Fruit fly (Drosophila melanogaster) whole organism, embryonic: ENCODE measurements around the gene Nup153.

Source experiments
- Abd-B ChIP-seq: fragments of 200-800 bp; sonication (Bioruptor generic); optimal IDR thresholded peaks from 2 replicates; lab custom pipeline; 2018; ENCODE audit warnings: missing biosample characterization, mild to moderate bottlenecking, missing genetic modification characterization, moderate library complexity
- Adf1 ChIP-seq: fragments of 200-800 bp; sonication (Bioruptor generic); IDR thresholded peaks from 2 replicates; pipeline ENCODE4 v1.3.6; 2022; ENCODE audit warnings: missing biosample characterization, missing genetic modification characterization
- Asciz ChIP-seq: fragments of 200-800 bp; sonication (Bioruptor generic); optimal IDR thresholded peaks from 2 replicates; lab custom pipeline; 2017; ENCODE audit warnings: missing biosample characterization, mild to moderate bottlenecking, missing genetic modification characterization, missing genetic modification reagents
- CG1024 ChIP-seq: fragments of 200-800 bp; sonication (Bioruptor generic); IDR thresholded peaks from 2 replicates; pipeline ENCODE4 v1.3.6; 2022; ENCODE audit warnings: missing biosample characterization, missing genetic modification characterization
- CG10274 ChIP-seq: fragments of 200-800 bp; sonication (Bioruptor generic); optimal IDR thresholded peaks from 3 replicates; lab custom pipeline; 2017; ENCODE audit warnings: missing biosample characterization, mild to moderate bottlenecking, missing genetic modification characterization
- CG10462 ChIP-seq: fragments of 200-800 bp; sonication (Bioruptor generic); optimal IDR thresholded peaks from 2 replicates; lab custom pipeline; 2016; ENCODE audit warnings: missing biosample characterization, missing genetic modification characterization
- CG10565 ChIP-seq: fragments of 200-800 bp; sonication (Bioruptor generic); optimal IDR thresholded peaks from 3 replicates; lab custom pipeline; 2016; ENCODE audit warnings: missing biosample characterization, mild to moderate bottlenecking, missing genetic modification characterization
- CG11247 ChIP-seq: fragments of 200-800 bp; sonication (Bioruptor generic); IDR thresholded peaks from 2 replicates; pipeline ENCODE4 v1.3.6; 2022; ENCODE audit warnings: missing biosample characterization, missing genetic modification characterization
- CG11695 ChIP-seq: fragments of 200-800 bp; sonication (Bioruptor generic); IDR thresholded peaks from 3 replicates; pipeline ENCODE4 v1.3.6; 2022; ENCODE audit warnings: missing biosample characterization, missing genetic modification characterization
- CG12071 ChIP-seq: fragments of 200-800 bp; sonication (Bioruptor generic); optimal IDR thresholded peaks from 3 replicates; lab custom pipeline; 2018; ENCODE audit warnings: missing biosample characterization, mild to moderate bottlenecking, missing genetic modification characterization
- CG13424 ChIP-seq: fragments of 200-800 bp; sonication (Bioruptor generic); optimal IDR thresholded peaks from 2 replicates; lab custom pipeline; 2019; ENCODE audit warnings: missing biosample characterization, mild to moderate bottlenecking, missing genetic modification characterization, moderate library complexity
- CG1647 ChIP-seq: fragments of 200-800 bp; sonication (Bioruptor generic); optimal IDR thresholded peaks from 3 replicates; lab custom pipeline; 2016; ENCODE audit warnings: missing biosample characterization, missing genetic modification characterization
- CG18619 ChIP-seq: fragments of 200-800 bp; sonication (Bioruptor generic); optimal IDR thresholded peaks from 3 replicates; lab custom pipeline; 2017; ENCODE audit warnings: missing biosample characterization, mild to moderate bottlenecking, missing genetic modification characterization
- CG2678 ChIP-seq: fragments of 200-800 bp; sonication (Bioruptor generic); optimal IDR thresholded peaks from 3 replicates; lab custom pipeline; 2019; ENCODE audit warnings: missing biosample characterization, mild to moderate bottlenecking, missing genetic modification characterization, moderate library complexity
- CG30431 ChIP-seq: fragments of 200-800 bp; sonication (Bioruptor generic); optimal IDR thresholded peaks from 2 replicates; lab custom pipeline; 2017; ENCODE audit warnings: missing biosample characterization, missing genetic modification characterization
- CG33213 ChIP-seq: fragments of 200-800 bp; sonication (Bioruptor generic); optimal IDR thresholded peaks from 3 replicates; lab custom pipeline; 2016; ENCODE audit warnings: missing biosample characterization, missing genetic modification characterization
- CG3407 ChIP-seq: fragments of 200-800 bp; sonication (Bioruptor generic); optimal IDR thresholded peaks from 2 replicates; lab custom pipeline; 2018; ENCODE audit warnings: missing biosample characterization, mild to moderate bottlenecking, missing genetic modification characterization
- CG3847 ChIP-seq: fragments of 200-800 bp; sonication (Bioruptor generic); IDR thresholded peaks from 2 replicates; pipeline ENCODE4 v1.3.6; 2022; ENCODE audit warnings: missing biosample characterization, missing genetic modification characterization
- CG4282 ChIP-seq: fragments of 200-800 bp; sonication (Bioruptor generic); optimal IDR thresholded peaks from 2 replicates; lab custom pipeline; 2016; ENCODE audit warnings: missing biosample characterization, missing genetic modification characterization
- CG4617 ChIP-seq: fragments of 200-800 bp; sonication (Bioruptor generic); optimal IDR thresholded peaks from 3 replicates; lab custom pipeline; 2016; ENCODE audit warnings: missing biosample characterization, missing genetic modification characterization, borderline replicate concordance
- CG6765 ChIP-seq: fragments of 200-800 bp; sonication (Bioruptor generic); optimal IDR thresholded peaks from 3 replicates; lab custom pipeline; 2017; ENCODE audit warnings: missing biosample characterization, mild to moderate bottlenecking, missing genetic modification characterization
- Chrac-16 ChIP-seq: fragments of 200-800 bp; sonication (Bioruptor generic); optimal IDR thresholded peaks from 3 replicates; lab custom pipeline; 2016; ENCODE audit warnings: missing biosample characterization, missing genetic modification characterization
- CoRest ChIP-seq: fragments of 200-800 bp; sonication (Bioruptor generic); optimal IDR thresholded peaks from 3 replicates; lab custom pipeline; 2018; ENCODE audit warnings: missing biosample characterization, mild to moderate bottlenecking, missing genetic modification characterization, moderate library complexity
- D ChIP-seq, 2 experiments: fragments of 200-800 bp in 1 of 2; fragments of >200 bp in 1 of 2; sonication (Bioruptor generic) in 1 of 2; optimal IDR thresholded peaks; 2 replicates in 1 of 2; 3 replicates in 1 of 2; lab custom pipeline; 2017; ENCODE audit warnings: mild to moderate bottlenecking in 1 of 2, missing biosample characterization in 1 of 2, missing genetic modification characterization in 1 of 2, missing genetic modification reagents in 1 of 2
- Eip74EF ChIP-seq, 2 experiments: fragments of 200-800 bp in 1 of 2; fragments of >200 bp in 1 of 2; sonication (Bioruptor generic) in 1 of 2; optimal IDR thresholded peaks; 2 replicates each; lab custom pipeline; 2017 to 2019; ENCODE audit warnings: missing biosample characterization in 2 of 2, missing genetic modification characterization in 2 of 2, mild to moderate bottlenecking in 1 of 2, moderate library complexity in 1 of 2
- Ets97D ChIP-seq: fragments of 200-800 bp; sonication (Bioruptor generic); optimal IDR thresholded peaks from 3 replicates; lab custom pipeline; 2016; ENCODE audit warnings: missing biosample characterization, missing genetic modification characterization
- Fer2 ChIP-seq: fragments of 200-800 bp; sonication (Bioruptor generic); optimal IDR thresholded peaks from 2 replicates; lab custom pipeline; 2018; ENCODE audit warnings: missing biosample characterization, mild to moderate bottlenecking, missing genetic modification characterization, moderate library complexity
- Hr51 ChIP-seq, 2 experiments: fragments of 200-800 bp; sonication (Bioruptor generic); optimal IDR thresholded peaks; 2 replicates in 1 of 2; 3 replicates in 1 of 2; lab custom pipeline; 2016 to 2018; ENCODE audit warnings: missing biosample characterization in 2 of 2, missing genetic modification characterization in 2 of 2, mild to moderate bottlenecking in 1 of 2, moderate library complexity in 1 of 2
- MBD-R2 ChIP-seq: fragments of 200-800 bp; sonication (Bioruptor generic); IDR thresholded peaks from 2 replicates; pipeline ENCODE4 v1.3.6; 2022; ENCODE audit warnings: missing biosample characterization, missing genetic modification characterization
- Meics ChIP-seq: fragments of 200-800 bp; sonication (Bioruptor generic); optimal IDR thresholded peaks from 2 replicates; lab custom pipeline; 2017; ENCODE audit warnings: missing biosample characterization, mild to moderate bottlenecking, missing genetic modification characterization
- NK7.1 ChIP-seq: fragments of 200-800 bp; sonication (Bioruptor generic); optimal IDR thresholded peaks from 3 replicates; lab custom pipeline; 2016; ENCODE audit warnings: missing biosample characterization, missing genetic modification characterization
- Pdp1 ChIP-seq, 2 experiments: fragments of 200-800 bp; sonication (Bioruptor generic); optimal IDR thresholded peaks; 3 replicates each; lab custom pipeline; 2016; ENCODE audit warnings: missing biosample characterization in 2 of 2, missing genetic modification characterization in 2 of 2, mild to moderate bottlenecking in 1 of 2, moderate library complexity in 1 of 2
- Sox102F ChIP-seq: fragments of 200-800 bp; sonication (Bioruptor generic); optimal IDR thresholded peaks from 2 replicates; lab custom pipeline; 2018; ENCODE audit warnings: missing biosample characterization, mild to moderate bottlenecking, missing genetic modification characterization, moderate library complexity
- abd-A ChIP-seq: fragments of 200-800 bp; sonication (Bioruptor generic); optimal IDR thresholded peaks from 3 replicates; lab custom pipeline; 2019; ENCODE audit warnings: missing biosample characterization, mild to moderate bottlenecking, missing genetic modification characterization, moderate library complexity
- amos ChIP-seq: fragments of 200-800 bp; sonication (Bioruptor generic); IDR thresholded peaks from 2 replicates; pipeline ENCODE4 v1.3.6; 2022; ENCODE audit warnings: missing biosample characterization, missing genetic modification characterization; ENCODE audit not compliant: partially characterized antibody
- ap ChIP-seq: fragments of 200-800 bp; sonication (Bioruptor generic); IDR thresholded peaks from 2 replicates; pipeline ENCODE4 v1.3.6; 2022; ENCODE audit warnings: missing biosample characterization, missing genetic modification characterization
- cato ChIP-seq: fragments of 200-800 bp; sonication (Bioruptor generic); optimal IDR thresholded peaks from 2 replicates; lab custom pipeline; 2016; ENCODE audit warnings: missing biosample characterization, missing genetic modification characterization, borderline replicate concordance
- dan ChIP-seq: fragments of 200-800 bp; sonication (Bioruptor generic); IDR thresholded peaks from 2 replicates; pipeline ENCODE4 v1.3.6; 2022; ENCODE audit warnings: missing biosample characterization, missing genetic modification characterization
- danr ChIP-seq: fragments of 200-800 bp; sonication (Bioruptor generic); IDR thresholded peaks from 2 replicates; pipeline ENCODE4 v1.3.6; 2022; ENCODE audit warnings: missing biosample characterization, missing genetic modification characterization
- dmrt11E ChIP-seq: fragments of 200-800 bp; sonication (Bioruptor generic); optimal IDR thresholded peaks from 3 replicates; lab custom pipeline; 2018; ENCODE audit warnings: missing biosample characterization, mild to moderate bottlenecking, missing genetic modification characterization, moderate library complexity
- fru ChIP-seq: fragments of >200 bp; optimal IDR thresholded peaks from 2 replicates; lab custom pipeline; 2017
- kni ChIP-seq: fragments of 200-800 bp; sonication (Bioruptor generic); optimal IDR thresholded peaks from 3 replicates; lab custom pipeline; 2017; ENCODE audit warnings: mild to moderate bottlenecking, missing biosample characterization, missing genetic modification reagents, missing genetic modification characterization
- lab ChIP-seq: fragments of 200-800 bp; sonication (Bioruptor generic); optimal IDR thresholded peaks from 3 replicates; lab custom pipeline; 2017; ENCODE audit warnings: missing biosample characterization, missing genetic modification characterization, mild to moderate bottlenecking, moderate library complexity, missing genetic modification reagents
- odd ChIP-seq: fragments of 200-800 bp; sonication (Bioruptor generic); optimal IDR thresholded peaks from 2 replicates; lab custom pipeline; 2017; ENCODE audit warnings: missing biosample characterization, mild to moderate bottlenecking, missing genetic modification characterization
- peb ChIP-seq: fragments of 200-800 bp; sonication (Bioruptor generic); IDR thresholded peaks from 2 replicates; pipeline ENCODE4 v1.3.6; 2022; ENCODE audit warnings: missing biosample characterization, missing genetic modification characterization
- pfk ChIP-seq: fragments of 200-800 bp; sonication (Bioruptor generic); optimal IDR thresholded peaks from 2 replicates; lab custom pipeline; 2018; ENCODE audit warnings: missing biosample characterization, mild to moderate bottlenecking, missing genetic modification characterization, moderate library complexity
- pita ChIP-seq: fragments of 200-800 bp; sonication (Bioruptor generic); optimal IDR thresholded peaks from 2 replicates; lab custom pipeline; 2017; ENCODE audit warnings: missing biosample characterization, mild to moderate bottlenecking, missing genetic modification characterization
- pros ChIP-seq: fragments of 200-800 bp; sonication (Bioruptor generic); optimal IDR thresholded peaks from 3 replicates; lab custom pipeline; 2019; ENCODE audit warnings: missing biosample characterization, mild to moderate bottlenecking, missing genetic modification characterization, moderate library complexity
- trh ChIP-seq: fragments of 200-800 bp; sonication (Bioruptor generic); optimal IDR thresholded peaks from 2 replicates; lab custom pipeline; 2016; ENCODE audit warnings: missing biosample characterization, missing genetic modification characterization
- unc-4 ChIP-seq: fragments of 200-800 bp; sonication (Bioruptor generic); IDR thresholded peaks from 2 replicates; pipeline ENCODE4 v1.3.6; 2022; ENCODE audit warnings: missing biosample characterization, missing genetic modification characterization; ENCODE audit not compliant: partially characterized antibody
- wdn ChIP-seq: fragments of 200-800 bp; sonication (Bioruptor generic); IDR thresholded peaks from 2 replicates; pipeline ENCODE4 v1.3.6; 2022; ENCODE audit warnings: missing biosample characterization, missing genetic modification characterization

Gene Nup153

DNA sequence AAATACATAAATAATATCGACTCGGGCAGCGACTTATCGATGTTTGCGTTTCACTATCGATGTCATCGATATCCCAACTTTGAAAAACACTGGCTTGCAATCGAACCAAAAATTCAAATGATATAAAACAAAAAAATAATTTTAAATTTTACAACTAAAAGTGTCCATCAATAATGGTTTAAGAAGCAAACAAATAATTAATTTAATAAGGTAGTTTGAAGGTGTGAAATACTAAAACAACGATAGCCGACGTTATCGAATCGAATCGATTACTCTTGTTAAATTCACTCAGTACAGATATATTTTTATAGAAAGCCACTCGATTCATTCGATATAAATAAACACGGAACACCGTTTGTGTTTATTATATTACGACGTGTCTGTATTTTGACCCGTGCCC lies 5.6 kb upstream of the Nup153 start, which contains the start of the genes SMC3 and Ubc7 (continued):
- TF ChIP-seq fru (lab: Kevin White, UChicago) (no peak), Pdp1 (GFP tag; optimal IDR thresholded peaks at IDR 0.05; lab: Kevin White, UChicago) (peak in 1 of 2 experiments; percentile 14), MBD-R2 (no peak), CG10565 (GFP tag; lab: Kevin White, UChicago) (no peak), cato (GFP tag; lab: Kevin White, UChicago) (no peak), Ets97D (GFP tag; lab: Kevin White, UChicago) (peak; percentile 18), CG2678 (tag; lab: Kevin White, UChicago) (no peak), Abd-B (GFP tag; lab: Kevin White, UChicago) (no peak), CG10274 (GFP tag; lab: Kevin White, UChicago) (no peak), pfk (GFP tag; lab: Kevin White, UChicago) (no peak), CG1024 (GFP tag; lab: Robert Waterston, UW) (no peak), CG30431 (GFP tag; lab: Kevin White, UChicago) (no peak), dan (no peak), CG1647 (GFP tag; lab: Kevin White, UChicago) (no peak), amos (GFP tag; lab: Robert Waterston, UW) (peak; percentile 82), Hr51 (GFP tag; optimal IDR thresholded peaks at IDR 0.05; lab: Kevin White, UChicago) (no peak), Chrac-16 (GFP tag; lab: Kevin White, UChicago) (no peak), ap (GFP tag; lab: Robert Waterston, UW) (no peak), odd (no peak), CG18619 (GFP tag; lab: Kevin White, UChicago) (no peak), D (optimal IDR thresholded peaks at IDR 0.05; lab: Kevin White, UChicago) (no peak), D (GFP tag; optimal IDR thresholded peaks at IDR 0.05; lab: Kevin White, UChicago) (no peak), NK7.1 (GFP tag; lab: Kevin White, UChicago) (no peak), Meics (GFP tag; lab: Kevin White, UChicago) (no peak), kni (no peak), CG11695 (GFP tag; lab: Robert Waterston, UW) (no peak), CoRest (peak; percentile 11), CG11247 (no peak), danr (no peak), CG13424 (tag; lab: Kevin White, UChicago) (no peak), CG12071 (GFP tag; lab: Kevin White, UChicago) (no peak), Sox102F (GFP tag; lab: Kevin White, UChicago) (no peak), unc-4 (GFP tag; lab: Robert Waterston, UW) (peak; percentile 89), dmrt11E (tag; lab: Kevin White, UChicago) (no peak), abd-A (no peak), CG10462 (GFP tag; lab: Kevin White, UChicago) (no peak)

- TF ChIP-seq Adf1 (GFP tag; lab: Robert Waterston, UW) (no peak), CG3847 (no peak), Asciz (no peak), CG4282 (no peak), trh (GFP tag; lab: Kevin White, UChicago) (no peak), CG6765 (GFP tag; lab: Kevin White, UChicago) (no peak), pita (no peak), CG3407 (GFP tag; lab: Kevin White, UChicago) (no peak), CG4617 (GFP tag; lab: Kevin White, UChicago) (no peak), pfk (GFP tag; lab: Kevin White, UChicago) (no peak), pros (GFP tag; lab: Kevin White, UChicago) (no peak), wdn (GFP tag; lab: Robert Waterston, UW) (no peak), CG33213 (no peak), lab (GFP tag; lab: Kevin White, UChicago) (no peak), Eip74EF (GFP tag; optimal IDR thresholded peaks at IDR 0.05; lab: Kevin White, UChicago) (no peak), peb (no peak), Fer2 (no peak)
Measured at dm6 chrX:16595411-16595810, 3.6 kb upstream of the Nup153 start.
